Fruit fly (Drosophila melanogaster) whole organism: ENCODE results near the gene CG31253.

Experiments used
- CG8478 ChIP-seq: fragments of >200 bp; optimal IDR thresholded peaks from 2 replicates; lab custom pipeline; 2018; ENCODE audit warnings: inconsistent platforms
- Dll ChIP-seq: fragments of >200 bp; optimal IDR thresholded peaks from 2 replicates; lab custom pipeline; 2017
- EcR ChIP-seq, 2 experiments: fragments of >200 bp; optimal IDR thresholded peaks; 2 replicates each; lab custom pipeline; 2017; ENCODE audit warnings: missing biosample characterization in 2 of 2, missing genetic modification characterization in 2 of 2, missing genetic modification reagents in 2 of 2
- pan ChIP-seq: fragments of >200 bp; optimal IDR thresholded peaks from 2 replicates; lab custom pipeline; 2017
- psq ChIP-seq: fragments of >200 bp; optimal IDR thresholded peaks from 2 replicates; lab custom pipeline; 2017
- usp ChIP-seq: fragments of >200 bp; optimal IDR thresholded peaks from 2 replicates; lab custom pipeline; 2017; ENCODE audit warnings: missing biosample characterization, missing genetic modification characterization, mixed read lengths

Gene CG31253

DNA sequence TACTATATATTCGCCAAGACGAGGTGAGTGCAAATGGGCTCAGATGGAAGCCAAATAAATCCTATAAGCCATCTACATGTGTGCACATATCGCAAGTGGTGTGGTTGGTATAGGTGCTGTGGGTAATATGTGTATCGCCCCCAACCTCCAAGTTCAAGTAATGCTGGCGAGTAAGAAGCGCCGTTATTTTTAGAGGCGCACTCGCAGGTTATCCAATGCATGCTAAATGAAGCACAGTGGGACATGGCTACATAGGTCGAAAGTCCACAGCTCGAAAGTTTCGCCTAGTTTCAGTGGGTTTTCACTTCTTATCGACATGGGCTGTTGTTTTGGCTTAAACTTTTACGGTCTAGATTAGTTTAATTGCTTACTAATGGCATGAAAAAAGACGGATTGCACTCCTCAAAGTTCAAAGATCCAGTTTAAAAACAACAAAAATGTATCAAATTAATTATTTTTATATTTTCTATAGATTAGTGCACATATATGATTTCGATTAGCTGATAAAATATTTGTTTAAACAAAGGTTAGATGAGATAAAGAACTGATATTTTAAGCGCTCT is 34.3 kb downstream of the CG31253 start:
- TF ChIP-seq pan (lab: Kevin White, UChicago) = no peak
- TF ChIP-seq psq (lab: Kevin White, UChicago) = no peak
- no peak for TF ChIP-seq EcR (GFP tag; optimal IDR thresholded peaks at IDR 0.05; lab: Kevin White, UChicago)
- no peak for TF ChIP-seq Dll (lab: Kevin White, UChicago)
- no peak for TF ChIP-seq CG8478 (lab: Kevin White, UChicago)
- TF ChIP-seq usp (GFP tag; lab: Kevin White, UChicago) = no peak

DNA sequence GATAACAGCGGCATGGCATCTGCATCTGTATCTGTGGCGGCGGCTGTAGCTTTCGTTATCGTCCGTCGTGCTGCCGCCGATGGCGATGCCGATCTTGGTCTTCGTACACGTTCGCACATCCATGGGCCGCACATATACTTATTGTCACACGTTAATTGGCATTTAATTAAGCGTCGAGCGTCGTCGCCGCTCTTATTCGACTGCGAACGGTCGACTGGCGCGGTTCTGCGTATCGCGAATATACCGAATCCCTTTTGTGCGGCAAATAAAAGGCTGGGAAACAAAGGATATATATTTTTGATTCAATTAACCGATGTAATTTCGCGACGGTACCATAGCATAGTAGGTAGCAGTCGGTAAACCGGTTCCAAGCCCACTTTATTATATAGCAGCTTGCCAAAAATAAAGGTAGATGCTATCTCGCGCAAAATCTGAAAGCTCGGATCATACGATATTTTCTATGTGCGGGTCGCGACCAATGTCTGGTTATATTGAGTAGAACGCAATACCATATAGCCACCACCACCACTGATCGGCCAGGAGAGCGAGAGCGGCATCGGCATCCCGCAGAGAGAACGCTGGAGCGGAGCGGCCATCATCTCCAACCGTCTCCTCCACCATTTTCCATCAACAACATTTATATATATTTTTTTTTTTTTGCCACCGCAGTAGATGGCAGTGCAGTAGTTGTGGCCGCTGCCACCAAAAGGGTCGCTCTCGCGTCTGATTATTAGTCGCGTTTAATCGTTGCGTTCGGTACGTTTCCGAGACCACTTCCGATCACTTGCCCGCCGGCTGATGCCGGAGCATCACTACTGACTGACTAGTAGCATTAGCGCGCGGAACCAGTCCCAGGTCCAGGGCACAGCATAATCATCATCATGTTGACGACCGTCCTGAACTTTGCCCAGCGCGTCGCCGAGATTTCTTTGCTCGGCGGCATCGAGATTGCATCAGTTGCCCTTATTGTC is 35.1 kb downstream of the CG31253 start, which contains the start of gene mino:
Gene mino, plus strand, starts transcription at position 192 of the 971 bp plus-strand sequence.
- TF ChIP-seq Dll (lab: Kevin White, UChicago) = peak; percentile 28
- TF ChIP-seq CG8478 (lab: Kevin White, UChicago) = no peak

DNA sequence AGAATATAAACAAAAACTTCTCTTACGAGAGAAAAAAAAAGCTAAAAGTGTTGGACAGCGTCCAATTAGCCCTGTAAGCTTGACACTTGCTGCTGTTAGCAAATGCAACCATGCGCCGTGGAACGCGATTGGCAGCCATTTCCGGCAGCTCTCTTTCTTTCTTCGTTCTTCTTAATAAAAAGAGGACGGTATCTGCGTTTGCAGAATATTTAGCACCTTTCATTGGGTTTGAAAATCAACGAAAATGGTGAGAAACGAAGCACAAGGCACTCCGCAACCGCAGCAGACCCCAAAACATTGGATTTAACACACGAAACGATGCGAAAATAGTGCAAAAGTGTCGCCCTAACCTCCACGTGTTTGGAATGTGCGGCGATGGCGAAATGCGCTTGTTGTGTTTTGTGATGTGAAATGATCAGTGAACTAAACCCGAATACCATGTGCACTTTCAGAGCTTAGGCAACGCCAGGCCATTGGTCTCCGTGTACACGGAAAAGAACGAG is 37.6 kb downstream of the CG31253 start, which contains the start of gene RpL4:
Gene RpL4, plus strand, starts transcription at position 149 of the 503 bp plus-strand sequence.
- TF ChIP-seq psq (lab: Kevin White, UChicago) = no peak

DNA sequence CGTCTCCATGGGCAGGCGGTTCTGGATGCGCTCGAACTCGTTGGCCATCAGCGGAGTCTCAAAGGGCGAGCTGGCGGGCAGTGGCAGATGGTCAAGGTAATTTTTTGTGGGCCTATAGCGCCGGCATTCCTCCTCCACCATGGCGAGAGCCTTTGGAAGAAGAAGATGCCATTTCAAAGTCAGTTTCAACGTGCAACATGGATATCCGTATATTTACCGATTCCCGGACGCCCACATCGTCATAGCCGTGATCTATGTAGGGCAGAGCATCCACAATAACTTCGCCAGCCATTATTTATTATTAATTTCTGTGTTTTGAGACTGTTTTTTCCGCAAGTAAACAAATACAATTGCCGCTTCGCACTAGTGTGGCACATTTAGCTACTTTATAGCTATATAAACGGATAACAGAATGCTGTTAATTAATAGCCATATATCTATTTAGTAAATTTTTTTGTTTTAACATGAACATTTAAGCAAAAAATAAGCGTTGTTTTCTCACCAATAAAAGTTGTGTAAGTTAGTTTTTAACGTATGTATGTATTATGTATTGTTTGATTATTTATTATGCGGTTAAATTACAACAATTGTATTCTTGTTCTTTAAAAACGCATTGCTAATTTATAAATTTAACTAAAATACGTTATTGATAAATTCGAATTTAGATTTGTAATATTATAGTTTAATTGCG is 38.2 kb downstream of the CG31253 start, which contains the start of gene BCAS2:
Gene BCAS2, minus strand, starts transcription at position 375 of the 691 bp plus-strand sequence.
- TF ChIP-seq Dll (lab: Kevin White, UChicago) (no peak), EcR (GFP tag; optimal IDR thresholded peaks at IDR 0.05; lab: Kevin White, UChicago) (no peak), pan (lab: Kevin White, UChicago) (no peak), CG8478 (lab: Kevin White, UChicago) (no peak), psq (lab: Kevin White, UChicago) (no peak), usp (GFP tag; lab: Kevin White, UChicago) (no peak)

DNA sequence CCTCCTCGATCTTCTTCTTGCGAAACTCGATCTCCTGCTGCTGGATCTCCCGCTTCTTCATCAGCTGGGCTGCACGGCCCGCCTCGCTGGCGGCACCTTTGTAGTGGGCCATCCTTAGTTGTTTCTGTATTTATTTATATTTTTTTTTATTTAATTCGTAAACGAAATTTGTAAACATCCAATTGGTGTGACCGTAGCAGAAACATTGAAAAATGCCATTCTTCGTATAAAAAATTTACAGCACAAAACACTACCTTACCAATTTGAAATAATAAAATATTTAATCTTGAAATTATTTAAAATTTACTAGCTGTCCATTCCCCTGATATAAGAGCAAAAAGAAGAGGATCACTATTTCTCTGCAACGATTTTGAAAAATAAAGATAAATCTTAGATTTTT is 39.5 kb downstream of the CG31253 start, which contains the start of gene CG12259:
Gene CG12259, minus strand, starts transcription at position 207 of the 400 bp plus-strand sequence.
- TF ChIP-seq usp (GFP tag; lab: Kevin White, UChicago) (no peak), EcR (GFP tag; optimal IDR thresholded peaks at IDR 0.05; lab: Kevin White, UChicago) (no peak), psq (lab: Kevin White, UChicago) (no peak), Dll (lab: Kevin White, UChicago) (no peak), pan (lab: Kevin White, UChicago) (no peak), CG8478 (lab: Kevin White, UChicago) (no peak)

DNA sequence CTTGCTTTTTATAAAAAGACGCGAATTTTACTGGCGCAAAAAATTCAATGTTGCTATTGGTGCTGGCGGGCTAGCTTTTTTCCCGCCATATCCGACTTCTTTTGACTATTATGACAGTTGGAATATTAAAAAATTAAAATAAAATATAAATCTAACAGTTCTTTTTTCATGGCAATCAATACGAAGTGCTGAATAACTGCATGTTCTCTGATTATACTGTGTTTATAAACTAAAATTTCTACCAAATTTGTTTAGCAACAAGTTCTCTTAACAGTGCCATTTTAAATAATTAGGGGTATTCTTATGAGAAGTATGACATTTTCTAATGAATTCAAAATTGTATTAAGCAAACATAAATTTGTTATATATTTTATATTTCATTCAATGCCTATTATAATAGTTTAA is 41.0 kb downstream of the CG31253 start, which contains the start of gene Boh1:
Gene Boh1, minus strand, starts transcription at position 76 of the 405 bp plus-strand sequence.
- no peak for TF ChIP-seq EcR (GFP tag; optimal IDR thresholded peaks at IDR 0.05; lab: Kevin White, UChicago)
- TF ChIP-seq Dll (lab: Kevin White, UChicago) = no peak
- TF ChIP-seq psq (lab: Kevin White, UChicago) = no peak
- no peak for TF ChIP-seq CG8478 (lab: Kevin White, UChicago)
- TF ChIP-seq usp (GFP tag; lab: Kevin White, UChicago) = no peak
- no peak for TF ChIP-seq pan (lab: Kevin White, UChicago)

DNA sequence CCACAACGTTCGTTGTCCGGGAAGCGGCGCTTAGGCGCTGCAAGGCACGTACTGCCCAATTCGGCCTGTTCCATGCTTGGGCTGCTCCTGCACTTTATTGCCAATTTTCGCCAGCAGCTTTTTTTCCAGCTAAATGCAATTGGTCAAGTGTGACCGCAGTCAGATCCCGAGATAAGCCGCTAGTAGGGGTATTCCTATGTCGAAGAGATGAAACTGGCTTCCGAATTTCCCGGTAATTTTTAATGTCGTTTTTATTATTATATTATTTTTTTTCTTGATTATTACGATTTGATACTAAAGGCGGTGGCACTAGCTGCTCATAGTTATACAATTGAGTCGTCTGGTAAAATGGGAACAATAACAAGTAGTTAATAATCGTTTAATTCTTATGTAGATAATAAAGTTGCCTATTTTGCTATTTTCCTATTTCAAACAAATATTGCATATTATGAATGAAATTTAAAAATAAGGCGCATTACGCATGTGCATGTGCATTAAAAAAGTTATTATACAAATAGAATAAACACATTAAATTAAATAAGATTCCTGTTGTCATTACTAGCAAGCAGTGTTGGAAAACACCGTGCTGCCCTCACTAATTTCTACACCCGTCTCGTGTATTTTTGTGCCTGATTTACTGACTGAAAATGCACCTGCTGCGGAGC is 43.9 kb downstream of the CG31253 start, which contains the start of the genes CG5003 and mRpS22:
Gene CG5003, minus strand, starts transcription at position 162 of the 665 bp plus-strand sequence.
Gene mRpS22, plus strand, starts transcription at position 554 of the 665 bp plus-strand sequence.
- TF ChIP-seq pan (lab: Kevin White, UChicago) (no peak), psq (lab: Kevin White, UChicago) (no peak), EcR (GFP tag; optimal IDR thresholded peaks at IDR 0.05; lab: Kevin White, UChicago) (no peak), usp (GFP tag; lab: Kevin White, UChicago) (no peak), CG8478 (lab: Kevin White, UChicago) (no peak), Dll (lab: Kevin White, UChicago) (no peak)

DNA sequence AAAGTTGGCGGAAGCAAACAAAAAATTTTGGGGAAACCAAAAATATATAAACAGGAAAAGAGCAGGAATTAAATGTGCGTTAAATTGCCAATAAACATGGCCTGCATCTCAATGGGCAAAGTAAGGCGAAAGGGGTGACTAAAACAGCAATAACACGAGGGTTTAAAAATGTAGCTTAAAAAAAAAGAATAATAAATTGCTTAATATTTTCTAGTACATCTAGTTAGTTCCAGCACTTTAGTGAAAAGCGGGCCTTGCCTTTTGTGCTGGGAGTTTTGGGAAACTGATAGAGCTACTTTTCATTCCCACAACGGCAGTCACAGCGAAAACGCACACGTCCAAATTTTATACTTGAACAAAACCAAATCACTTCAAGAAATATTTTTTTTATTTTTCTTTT is 48.2 kb downstream of the CG31253 start, which contains the start of gene mil:
Gene mil, plus strand, starts transcription at position 301 of the 400 bp plus-strand sequence.
- no peak for TF ChIP-seq psq (lab: Kevin White, UChicago)
- TF ChIP-seq usp (GFP tag; lab: Kevin White, UChicago) = no peak
- no peak for TF ChIP-seq CG8478 (lab: Kevin White, UChicago)
- TF ChIP-seq EcR (GFP tag; optimal IDR thresholded peaks at IDR 0.05; lab: Kevin White, UChicago) = no peak
- TF ChIP-seq pan (lab: Kevin White, UChicago) = no peak
- TF ChIP-seq Dll (lab: Kevin White, UChicago) = no peak
